Fruit fly (Drosophila melanogaster) whole organism, embryonic: ENCODE measurements around the gene CG9117.

Source experiments
- B-H1 ChIP-seq: fragments of 200-800 bp; sonication (Bioruptor generic); IDR thresholded peaks from 3 replicates; pipeline ENCODE4 v1.3.6; 2022; ENCODE audit warnings: missing biosample characterization, missing genetic modification characterization
- Blimp-1 ChIP-seq: fragments of 200-800 bp; sonication (Bioruptor generic); optimal IDR thresholded peaks from 3 replicates; lab custom pipeline; 2018; ENCODE audit warnings: missing biosample characterization, missing genetic modification characterization, mild to moderate bottlenecking, moderate library complexity, missing genetic modification reagents
- CG10267 ChIP-seq: fragments of 200-800 bp; sonication (Bioruptor generic); optimal IDR thresholded peaks from 2 replicates; lab custom pipeline; 2018; ENCODE audit warnings: missing biosample characterization, mild to moderate bottlenecking, missing genetic modification characterization, moderate library complexity
- CG10959 ChIP-seq: fragments of 200-800 bp; sonication (Bioruptor generic); IDR thresholded peaks from 2 replicates; pipeline ENCODE4 v1.3.6; 2022; ENCODE audit warnings: missing biosample characterization, missing genetic modification characterization
- CG11456 ChIP-seq: fragments of 200-800 bp; sonication (Bioruptor generic); IDR thresholded peaks from 3 replicates; pipeline ENCODE4 v1.3.6; 2022; ENCODE audit warnings: missing biosample characterization, missing genetic modification characterization
- CG11560 ChIP-seq: fragments of 200-800 bp; sonication (Bioruptor generic); IDR thresholded peaks from 3 replicates; pipeline ENCODE4 v1.3.6; 2022; ENCODE audit warnings: missing biosample characterization, missing genetic modification characterization
- CG1233 ChIP-seq: fragments of 200-800 bp; sonication (Bioruptor generic); optimal IDR thresholded peaks from 4 replicates; lab custom pipeline; 2018; ENCODE audit warnings: missing biosample characterization, mild to moderate bottlenecking, missing genetic modification characterization
- CG12769 ChIP-seq: fragments of 200-800 bp; sonication (Bioruptor generic); optimal IDR thresholded peaks from 2 replicates; lab custom pipeline; 2019; ENCODE audit warnings: missing biosample characterization, mild to moderate bottlenecking, missing genetic modification characterization, moderate library complexity
- CG15011 ChIP-seq: fragments of 200-800 bp; sonication (Bioruptor generic); optimal IDR thresholded peaks from 3 replicates; lab custom pipeline; 2018; ENCODE audit warnings: missing biosample characterization, mild to moderate bottlenecking, missing genetic modification characterization
- CG15073 ChIP-seq: fragments of 200-800 bp; sonication (Bioruptor generic); optimal IDR thresholded peaks from 2 replicates; lab custom pipeline; 2016; ENCODE audit warnings: missing biosample characterization, missing genetic modification characterization
- CG17359 ChIP-seq: fragments of 200-800 bp; sonication (Bioruptor generic); optimal IDR thresholded peaks from 3 replicates; lab custom pipeline; 2018; ENCODE audit warnings: missing biosample characterization, mild to moderate bottlenecking, missing genetic modification characterization, moderate library complexity
- CG17361 ChIP-seq: fragments of 200-800 bp; sonication (Bioruptor generic); IDR thresholded peaks from 3 replicates; pipeline ENCODE4 v1.3.6; 2022; ENCODE audit warnings: missing biosample characterization, missing genetic modification characterization
- CG17612 ChIP-seq: fragments of 200-800 bp; sonication (Bioruptor generic); IDR thresholded peaks from 2 replicates; pipeline ENCODE4 v1.3.6; 2022; ENCODE audit warnings: missing biosample characterization, missing genetic modification characterization
- CG18619 ChIP-seq: fragments of 200-800 bp; sonication (Bioruptor generic); optimal IDR thresholded peaks from 3 replicates; lab custom pipeline; 2017; ENCODE audit warnings: missing biosample characterization, mild to moderate bottlenecking, missing genetic modification characterization
- CG2129 ChIP-seq: fragments of 200-800 bp; sonication (Bioruptor generic); IDR thresholded peaks from 2 replicates; pipeline ENCODE4 v1.3.6; 2022; ENCODE audit warnings: missing biosample characterization, missing genetic modification characterization; ENCODE audit not compliant: partially characterized antibody
- CG2889 ChIP-seq: fragments of 200-800 bp; sonication (Bioruptor generic); IDR thresholded peaks from 3 replicates; pipeline ENCODE4 v1.3.6; 2022; ENCODE audit warnings: missing biosample characterization, missing genetic modification characterization
- CG31388 ChIP-seq: fragments of 200-800 bp; sonication (Bioruptor generic); optimal IDR thresholded peaks from 2 replicates; lab custom pipeline; 2016; ENCODE audit warnings: missing biosample characterization, missing genetic modification characterization
- CG32532 ChIP-seq: fragments of 200-800 bp; sonication (Bioruptor generic); IDR thresholded peaks from 2 replicates; pipeline ENCODE4 v1.3.6; 2022; ENCODE audit warnings: missing biosample characterization, missing genetic modification characterization
- CG6175 ChIP-seq: fragments of 200-800 bp; sonication (Bioruptor generic); IDR thresholded peaks from 3 replicates; pipeline ENCODE4 v1.3.6; 2022; ENCODE audit warnings: missing biosample characterization, missing genetic modification characterization
- CG7928 ChIP-seq: fragments of 200-800 bp; sonication (Bioruptor generic); optimal IDR thresholded peaks from 2 replicates; lab custom pipeline; 2017; ENCODE audit warnings: missing biosample characterization, mild to moderate bottlenecking, missing genetic modification characterization
- Dad ChIP-seq: fragments of 200-800 bp; sonication (Bioruptor generic); optimal IDR thresholded peaks from 3 replicates; lab custom pipeline; 2016; ENCODE audit warnings: missing biosample characterization, missing genetic modification characterization
- Fer2 ChIP-seq: fragments of 200-800 bp; sonication (Bioruptor generic); optimal IDR thresholded peaks from 2 replicates; lab custom pipeline; 2018; ENCODE audit warnings: missing biosample characterization, mild to moderate bottlenecking, missing genetic modification characterization, moderate library complexity
- HmgD ChIP-seq: fragments of 200-800 bp; sonication (Bioruptor generic); optimal IDR thresholded peaks from 3 replicates; lab custom pipeline; 2016; ENCODE audit warnings: missing biosample characterization, missing genetic modification characterization
- Mad ChIP-seq: fragments of 200-800 bp; sonication (Bioruptor generic); optimal IDR thresholded peaks from 2 replicates; lab custom pipeline; 2016; ENCODE audit warnings: missing biosample characterization, missing genetic modification characterization
- Max ChIP-seq: fragments of 200-800 bp; sonication (Bioruptor generic); optimal IDR thresholded peaks from 2 replicates; lab custom pipeline; 2016; ENCODE audit warnings: missing biosample characterization, mild to moderate bottlenecking, missing genetic modification characterization
- Med ChIP-seq: fragments of 200-800 bp; sonication (Bioruptor generic); peaks from one replicate; lab custom pipeline; 2016; ENCODE audit warnings: missing biosample characterization, missing genetic modification characterization, mild to moderate bottlenecking, inconsistent platforms, moderate library complexity
- Meics ChIP-seq: fragments of 200-800 bp; sonication (Bioruptor generic); optimal IDR thresholded peaks from 2 replicates; lab custom pipeline; 2017; ENCODE audit warnings: missing biosample characterization, mild to moderate bottlenecking, missing genetic modification characterization
- Mrtf ChIP-seq: fragments of 200-800 bp; sonication (Bioruptor generic); IDR thresholded peaks from 3 replicates; pipeline ENCODE4 v1.3.6; 2022; ENCODE audit warnings: missing biosample characterization, missing genetic modification characterization
- Ptx1 ChIP-seq: fragments of 200-800 bp; sonication (Bioruptor generic); IDR thresholded peaks from 2 replicates; pipeline ENCODE4 v1.3.6; 2022; ENCODE audit warnings: missing biosample characterization, missing genetic modification characterization
- Sry-δ ChIP-seq: fragments of 200-800 bp; sonication (Bioruptor generic); optimal IDR thresholded peaks from 2 replicates; lab custom pipeline; 2016; ENCODE audit warnings: missing biosample characterization, missing genetic modification characterization
- Stat92E ChIP-seq, 3 experiments: fragments of >200 bp in 2 of 3; fragments of 200-800 bp in 1 of 3; sonication (Bioruptor generic) in 1 of 3; optimal IDR thresholded peaks; 2 replicates each; lab custom pipeline; 2017 to 2019; ENCODE audit warnings: missing biosample characterization in 3 of 3, missing genetic modification characterization in 3 of 3, mild to moderate bottlenecking in 1 of 3, moderate library complexity in 1 of 3
- Taf1 ChIP-seq: fragments of 200-800 bp; sonication (Bioruptor generic); IDR thresholded peaks from 2 replicates; pipeline ENCODE4 v1.3.6; 2022; ENCODE audit warnings: missing biosample characterization, missing genetic modification characterization
- ab ChIP-seq: fragments of 200-800 bp; sonication (Bioruptor generic); optimal IDR thresholded peaks from 2 replicates; lab custom pipeline; 2016; ENCODE audit warnings: missing biosample characterization, missing genetic modification characterization
- ac ChIP-seq: fragments of 200-800 bp; sonication (Bioruptor generic); optimal IDR thresholded peaks from 3 replicates; lab custom pipeline; 2017; ENCODE audit warnings: missing biosample characterization, mild to moderate bottlenecking, missing genetic modification characterization
- aop ChIP-seq: fragments of 200-800 bp; sonication (Bioruptor generic); IDR thresholded peaks from 2 replicates; pipeline ENCODE4 v1.3.6; 2022; ENCODE audit warnings: missing biosample characterization, missing genetic modification characterization
- az2 ChIP-seq: fragments of 200-800 bp; sonication (Bioruptor generic); optimal IDR thresholded peaks from 3 replicates; lab custom pipeline; 2016; ENCODE audit warnings: missing biosample characterization, missing genetic modification characterization
- bcd ChIP-seq: fragments of 200-800 bp; sonication (Bioruptor generic); optimal IDR thresholded peaks from 2 replicates; lab custom pipeline; 2017; ENCODE audit warnings: missing biosample characterization, mild to moderate bottlenecking, missing genetic modification characterization
- chm ChIP-seq: fragments of 200-800 bp; sonication (Bioruptor generic); IDR thresholded peaks from 2 replicates; pipeline ENCODE4 v1.3.6; 2022; ENCODE audit warnings: missing biosample characterization, missing genetic modification characterization
- ewg ChIP-seq: fragments of 200-800 bp; sonication (Bioruptor generic); optimal IDR thresholded peaks from 3 replicates; lab custom pipeline; 2017; ENCODE audit warnings: mild to moderate bottlenecking, missing biosample characterization, missing genetic modification reagents, missing genetic modification characterization
- gce ChIP-seq: fragments of 200-800 bp; sonication (Bioruptor generic); IDR thresholded peaks from 3 replicates; pipeline ENCODE4 v1.3.6; 2022; ENCODE audit warnings: missing biosample characterization, missing genetic modification characterization
- nom ChIP-seq: fragments of 200-800 bp; sonication (Bioruptor generic); optimal IDR thresholded peaks from 2 replicates; lab custom pipeline; 2017; ENCODE audit warnings: missing biosample characterization, missing genetic modification characterization, mild to moderate bottlenecking, moderate library complexity, missing genetic modification reagents
- org-1 ChIP-seq: fragments of 200-800 bp; sonication (Bioruptor generic); optimal IDR thresholded peaks from 2 replicates; lab custom pipeline; 2017; ENCODE audit warnings: missing biosample characterization, missing genetic modification characterization
- pb ChIP-seq: fragments of 200-800 bp; sonication (Bioruptor generic); optimal IDR thresholded peaks from 3 replicates; lab custom pipeline; 2016; ENCODE audit warnings: missing biosample characterization, missing genetic modification characterization
- pho ChIP-seq: fragments of 200-800 bp; sonication (Bioruptor generic); optimal IDR thresholded peaks from 2 replicates; lab custom pipeline; 2016; ENCODE audit warnings: missing biosample characterization, missing genetic modification characterization
- pum ChIP-seq: fragments of 200-800 bp; sonication (Bioruptor generic); optimal IDR thresholded peaks from 2 replicates; lab custom pipeline; 2016; ENCODE audit warnings: missing biosample characterization, missing genetic modification characterization
- shn ChIP-seq: fragments of 200-800 bp; sonication (Bioruptor generic); optimal IDR thresholded peaks from 3 replicates; lab custom pipeline; 2016; ENCODE audit warnings: missing biosample characterization, missing genetic modification characterization
- wdn ChIP-seq: fragments of 200-800 bp; sonication (Bioruptor generic); IDR thresholded peaks from 2 replicates; pipeline ENCODE4 v1.3.6; 2022; ENCODE audit warnings: missing biosample characterization, missing genetic modification characterization
- yki ChIP-seq: fragments of >200 bp; optimal IDR thresholded peaks from 3 replicates; lab custom pipeline; 2018
- zen2 ChIP-seq: fragments of 200-800 bp; sonication (Bioruptor generic); IDR thresholded peaks from 3 replicates; pipeline ENCODE4 v1.3.6; 2022; ENCODE audit warnings: missing biosample characterization, missing genetic modification characterization; ENCODE audit not compliant: partially characterized antibody
- zfh1 ChIP-seq: fragments of 200-800 bp; sonication (Bioruptor generic); IDR thresholded peaks from 3 replicates; pipeline ENCODE4 v1.3.6; 2022; ENCODE audit warnings: missing biosample characterization, missing genetic modification characterization

CG9117 gene

DNA sequence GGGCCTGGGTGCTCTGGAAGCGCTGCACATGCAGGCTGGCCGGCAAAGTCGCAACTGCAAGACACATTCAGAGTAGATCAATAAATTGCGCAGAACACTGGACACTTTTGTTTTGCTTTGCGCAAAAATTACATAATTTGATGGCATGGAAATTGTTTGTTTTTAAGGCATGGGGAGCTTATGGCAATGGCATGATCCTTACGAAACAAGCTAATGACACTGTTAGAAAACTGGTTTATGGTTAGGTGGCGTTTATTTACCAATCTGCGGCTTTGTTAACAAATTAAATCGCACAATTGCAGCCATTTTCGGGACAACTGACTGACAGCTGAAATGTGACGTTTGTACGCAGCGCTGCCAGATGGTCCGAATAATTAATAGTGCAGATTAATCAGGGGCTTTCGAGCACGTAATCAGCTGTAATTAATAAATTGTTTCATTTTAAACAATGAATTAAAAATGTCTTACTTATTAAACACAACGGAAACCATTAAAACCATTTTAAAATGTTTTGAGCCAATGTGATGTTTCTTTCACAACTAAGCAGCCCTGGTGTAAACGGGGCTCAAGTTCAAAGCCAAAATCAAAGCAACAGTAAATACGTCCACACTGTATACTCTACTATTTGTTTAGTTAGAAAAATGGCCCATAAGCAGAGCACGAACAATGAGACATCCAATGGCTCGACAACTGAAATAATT lies 24.8 kb upstream of the CG9117 start, which contains the start of the genes ND-51 and CG13994 (continued):
- TF ChIP-seq Mrtf (peak; percentile 62), Blimp-1 (peak; percentile 74), CG6175 (GFP tag; lab: Robert Waterston, UW) (peak; percentile 45; the same call in 1 of the 3 replicates), CG15073 (GFP tag; lab: Kevin White, UChicago) (no peak), nom (GFP tag; lab: Kevin White, UChicago) (peak; percentile 57), az2 (peak; percentile 84), CG10267 (tag; lab: Kevin White, UChicago) (peak; percentile 79), aop (0 out of 2 replicates have a peak, but pooled peaks have one; percentile 25), HmgD (peak; percentile 52), pb (GFP tag; lab: Kevin White, UChicago) (peak; percentile 73), CG17361 (GFP tag; lab: Robert Waterston, UW) (peak; percentile 82; the same call in 2 of the 3 replicates), CG11456 (GFP tag; lab: Robert Waterston, UW) (peak; percentile 86), ewg (GFP tag; lab: Kevin White, UChicago) (peak; percentile 87), Fer2 (tag; lab: Kevin White, UChicago) (peak; percentile 82), Max (GFP tag; lab: Kevin White, UChicago) (peak; percentile 74), CG7928 (GFP tag; lab: Kevin White, UChicago) (no peak), CG10959 (peak; percentile 59), CG11560 (peak; percentile 59; the same call in 2 of the 3 replicates), Med (peak; percentile 98), pho (GFP tag; lab: Kevin White, UChicago) (peak; percentile 88), CG1233 (GFP tag; lab: Kevin White, UChicago) (peak; percentile 51), B-H1 (GFP tag; lab: Robert Waterston, UW) (peak; percentile 70), yki (lab: Kevin White, UChicago) (no peak), zfh1 (GFP tag; lab: Robert Waterston, UW) (peak; percentile 87), shn (GFP tag; lab: Kevin White, UChicago) (peak; percentile 76), CG2129 (GFP tag; lab: Robert Waterston, UW) (0 out of 2 replicates have a peak, but pooled peaks have one; percentile 11), Dad (GFP tag; lab: Kevin White, UChicago) (peak; percentile 79), Mad (GFP tag; lab: Kevin White, UChicago) (peak; percentile 93), Stat92E (GFP tag; optimal IDR thresholded peaks at IDR 0.05; lab: Kevin White, UChicago) (peak in 1 of 3 experiments; percentile 34), CG12769 (tag; lab: Kevin White, UChicago) (no peak), Taf1 (GFP tag; lab: Robert Waterston, UW) (peak; percentile 57; the same call in 1 of the 2 replicates), ac (GFP tag; lab: Kevin White, UChicago) (peak; percentile 45), bcd (GFP tag; lab: Kevin White, UChicago) (peak; percentile 86), org-1 (GFP tag; lab: Kevin White, UChicago) (no peak), CG17359 (peak; percentile 82), chm (GFP tag; lab: Robert Waterston, UW) (peak; percentile 70; the same call in 1 of the 2 replicates), zen2 (GFP tag; lab: Robert Waterston, UW) (no peak), gce (GFP tag; lab: Robert Waterston, UW) (peak; percentile 9; the same call in 1 of the 3 replicates), Meics (peak; percentile 79), CG31388 (GFP tag; lab: Kevin White, UChicago) (peak; percentile 53), CG17612 (GFP tag; lab: Robert Waterston, UW) (0 out of 2 replicates have a peak, but pooled peaks have one; percentile 33), CG18619 (GFP tag; lab: Kevin White, UChicago) (peak; percentile 61), CG32532 (GFP tag; lab: Robert Waterston, UW) (peak; percentile 87), wdn (GFP tag; lab: Robert Waterston, UW) (peak; percentile 74), pum (GFP tag; lab: Kevin White, UChicago) (peak; percentile 90), CG2889 (GFP tag; lab: Robert Waterston, UW) (peak; percentile 83), ab (peak; percentile 1), CG15011 (GFP tag; lab: Kevin White, UChicago) (no peak), Ptx1 (GFP tag; lab: Robert Waterston, UW) (peak; percentile 88), Sry-δ (GFP tag; lab: Kevin White, UChicago) (peak; percentile 71)
